Fruit fly (Drosophila melanogaster): ENCODE measurements around the gene cas.
A peak's percentile ranks its signal among the peaks of the same experiment; 100 is the strongest.

Gene cas

dm6 chr3R:5686049-5686757 lies 30.4 kb downstream of the cas start (continued):
- TF ChIP-seq Meics (GFP tag; optimal IDR thresholded peaks at IDR 0.05) (peak; percentile 68), CG15696 (tag; optimal IDR thresholded peaks at IDR 0.05) (peak; percentile 31), Vsx1 (GFP tag; optimal IDR thresholded peaks at IDR 0.05) (peak; percentile 15), CG31441 (GFP tag; IDR thresholded peaks at IDR 0.05) (peak; percentile 64), CG9932 (GFP tag; IDR thresholded peaks at IDR 0.05) (peak; percentile 27; the same call in 1 of the 2 replicates), CG6254 (GFP tag; optimal IDR thresholded peaks at IDR 0.05) (peak; percentile 14), CG11093 (GFP tag; IDR thresholded peaks at IDR 0.05) (0 out of 3 replicates have a peak, but pooled peaks have one; percentile 26), chif (GFP tag; optimal IDR thresholded peaks at IDR 0.05) (peak in 1 of 2 experiments; percentile 22), CG2712 (tag; optimal IDR thresholded peaks at IDR 0.05) (peak; percentile 61), chm (GFP tag; IDR thresholded peaks at IDR 0.05) (no peak), ase (GFP tag; IDR thresholded peaks at IDR 0.05) (no peak), ssp (GFP tag; IDR thresholded peaks at IDR 0.05) (0 out of 2 replicates have a peak, but pooled peaks have one; percentile 31), ara (GFP tag; IDR thresholded peaks at IDR 0.05) (no peak), CG15011 (GFP tag; optimal IDR thresholded peaks at IDR 0.05) (peak; percentile 28), sc (optimal IDR thresholded peaks at IDR 0.05) (no peak), sc (GFP tag; optimal IDR thresholded peaks at IDR 0.05) (no peak), CG10267 (tag; optimal IDR thresholded peaks at IDR 0.05) (no peak), CG1647 (GFP tag; optimal IDR thresholded peaks at IDR 0.05) (peak; percentile 2), sug (tag; optimal IDR thresholded peaks at IDR 0.05) (peak; percentile 51), CG12769 (tag; optimal IDR thresholded peaks at IDR 0.05) (peak; percentile 75), Dip3 (GFP tag; optimal IDR thresholded peaks at IDR 0.05) (peak; percentile 25), CG13624 (GFP tag; optimal IDR thresholded peaks at IDR 0.05) (peak; percentile 50), dati (GFP tag; IDR thresholded peaks at IDR 0.05) (no peak), CG6683 (GFP tag; optimal IDR thresholded peaks at IDR 0.05) (peak; percentile 5), Mrtf (GFP tag; IDR thresholded peaks at IDR 0.05) (peak; percentile 37; the same call in 1 of the 3 replicates), jumu (GFP tag; optimal IDR thresholded peaks at IDR 0.05) (peak; percentile 23), CG6813 (GFP tag; optimal IDR thresholded peaks at IDR 0.05) (peak; percentile 36), CG17186 (GFP tag; optimal IDR thresholded peaks at IDR 0.05) (no peak), CG7839 (tag; optimal IDR thresholded peaks at IDR 0.05) (peak; percentile 70), CG10654 (GFP tag; optimal IDR thresholded peaks at IDR 0.05) (peak; percentile 12), Tbp (GFP tag; optimal IDR thresholded peaks at IDR 0.05) (no peak), sens (GFP tag) (peak; percentile 84), chn (GFP tag; optimal IDR thresholded peaks at IDR 0.05) (peak; percentile 25), zfh2 (GFP tag; optimal IDR thresholded peaks at IDR 0.05) (no peak), D19A (tag; optimal IDR thresholded peaks at IDR 0.05) (peak; percentile 43), CHES-1-like (GFP tag; optimal IDR thresholded peaks at IDR 0.05) (no peak), az2 (GFP tag; optimal IDR thresholded peaks at IDR 0.05) (peak; percentile 42), CG18619 (GFP tag; optimal IDR thresholded peaks at IDR 0.05) (peak; percentile 34), CG17385 (GFP tag; optimal IDR thresholded peaks at IDR 0.05) (peak; percentile 25), sens-2 (GFP tag; IDR thresholded peaks at IDR 0.05) (no peak), lilli (GFP tag; optimal IDR thresholded peaks at IDR 0.05) (peak; percentile 51), gcm (GFP tag; optimal IDR thresholded peaks at IDR 0.05) (peak; percentile 7), inv (GFP tag; IDR thresholded peaks at IDR 0.05; ENCODE audit: partially characterized antibody) (no peak), CG11456 (GFP tag; IDR thresholded peaks at IDR 0.05) (no peak), Doc3 (GFP tag; IDR thresholded peaks at IDR 0.05; ENCODE audit: partially characterized antibody) (no peak), lab (GFP tag; optimal IDR thresholded peaks at IDR 0.05) (peak; percentile 75), HHEX (GFP tag; optimal IDR thresholded peaks at IDR 0.05) (peak; percentile 59), B-H1 (GFP tag; IDR thresholded peaks at IDR 0.05) (peak; percentile 15; the same call in 2 of the 3 replicates), slbo (GFP tag; IDR thresholded peaks at IDR 0.05) (peak; percentile 65), CG8944 (GFP tag; optimal IDR thresholded peaks at IDR 0.05) (peak; percentile 34)

All from whole organism, embryonic.